Worm (Caenorhabditis elegans) whole organism, mixed stage, embryonic: ENCODE measurements around the gene M02A10.1.
A peak's percentile ranks its signal among the peaks of the same experiment; 100 is the strongest.

Experiments used
- M03D4.4 ChIP-seq: sonication (generic microtip); optimal IDR thresholded peaks from 2 replicates; lab custom pipeline; 2017; ENCODE audit warnings: mild to moderate bottlenecking, missing genetic modification characterization, missing compliant biosample characterization
- bed-3 ChIP-seq: fragments of 200-800 bp; sonication (Bioruptor generic); optimal IDR thresholded peaks from 3 replicates; lab custom pipeline; 2018; ENCODE audit warnings: mild to moderate bottlenecking, missing genetic modification characterization, moderate library complexity, missing compliant biosample characterization
- blmp-1 ChIP-seq: fragments of 150-350 bp; optimal IDR thresholded peaks from 2 replicates; lab custom pipeline; 2014; ENCODE audit warnings: missing biosample characterization, missing genetic modification characterization
- ceh-39 ChIP-seq: fragments of 150-350 bp; optimal IDR thresholded peaks from 2 replicates; lab custom pipeline; 2014; ENCODE audit warnings: missing biosample characterization, missing genetic modification characterization
- ceh-43 ChIP-seq: fragments of 200-800 bp; sonication (Bioruptor generic); optimal IDR thresholded peaks from 2 replicates; lab custom pipeline; 2018; ENCODE audit warnings: mild to moderate bottlenecking, missing genetic modification characterization, moderate library complexity, missing compliant biosample characterization
- ceh-83 ChIP-seq: fragments of 200-800 bp; sonication (Bioruptor generic); optimal IDR thresholded peaks from 2 replicates; lab custom pipeline; 2018; ENCODE audit warnings: mild to moderate bottlenecking, missing genetic modification characterization, missing compliant biosample characterization
- ces-1 ChIP-seq: fragments of 150-350 bp; optimal IDR thresholded peaks from 2 replicates; lab custom pipeline; 2014; ENCODE audit warnings: missing biosample characterization, missing genetic modification reagents, missing genetic modification characterization
- cnd-1 ChIP-seq: fragments of 200-800 bp; sonication (Bioruptor generic); optimal IDR thresholded peaks from 2 replicates; lab custom pipeline; 2018; ENCODE audit warnings: mild to moderate bottlenecking, missing genetic modification characterization, missing compliant biosample characterization
- drap-1 ChIP-seq: fragments of 200-800 bp; sonication (Bioruptor generic); optimal IDR thresholded peaks from 3 replicates; lab custom pipeline; 2018; ENCODE audit warnings: mild to moderate bottlenecking, missing genetic modification characterization, missing compliant biosample characterization
- elt-1 ChIP-seq: sonication (generic microtip); optimal IDR thresholded peaks from 2 replicates; lab custom pipeline; 2017; ENCODE audit warnings: missing genetic modification characterization, mild to moderate bottlenecking, missing compliant biosample characterization, antibody characterized with exemption, moderate library complexity, borderline replicate concordance; ENCODE audit not compliant: insufficient read depth
- elt-3 ChIP-seq: fragments of 150-350 bp; optimal IDR thresholded peaks from 2 replicates; lab custom pipeline; 2014; ENCODE audit warnings: missing biosample characterization, missing genetic modification characterization
- flh-1 ChIP-seq: fragments of 200-800 bp; sonication (Bioruptor generic); optimal IDR thresholded peaks from 2 replicates; lab custom pipeline; 2018; ENCODE audit warnings: mild to moderate bottlenecking, missing genetic modification characterization, moderate library complexity, missing compliant biosample characterization
- ham-2 ChIP-seq: fragments of 200-800 bp; sonication (Bioruptor generic); optimal IDR thresholded peaks from 2 replicates; lab custom pipeline; 2018; ENCODE audit warnings: mild to moderate bottlenecking, missing genetic modification characterization, missing compliant biosample characterization
- hlh-1 ChIP-seq: fragments of 150-350 bp; optimal IDR thresholded peaks from 2 replicates; lab custom pipeline; 2014; ENCODE audit warnings: missing biosample characterization, missing genetic modification reagents, missing genetic modification characterization
- lin-13 ChIP-seq: fragments of 150-350 bp; optimal IDR thresholded peaks from 2 replicates; lab custom pipeline; 2014; ENCODE audit warnings: missing biosample characterization, missing genetic modification characterization
- lin-32 ChIP-seq: fragments of 200-800 bp; sonication (Bioruptor generic); optimal IDR thresholded peaks from 2 replicates; lab custom pipeline; 2018; ENCODE audit warnings: mild to moderate bottlenecking, missing genetic modification characterization, missing compliant biosample characterization
- lsy-2 ChIP-seq: fragments of 150-350 bp; optimal IDR thresholded peaks from 2 replicates; lab custom pipeline; 2014; ENCODE audit warnings: missing biosample characterization, missing genetic modification characterization
- mab-5 ChIP-seq: fragments of 150-350 bp; optimal IDR thresholded peaks from 2 replicates; lab custom pipeline; 2014; ENCODE audit warnings: missing biosample characterization, missing genetic modification characterization
- mep-1 ChIP-seq: fragments of 150-350 bp; optimal IDR thresholded peaks from 2 replicates; lab custom pipeline; 2017; ENCODE audit warnings: missing biosample characterization, missing genetic modification reagents, missing genetic modification characterization, inconsistent platforms
- mls-2 ChIP-seq: sonication (generic microtip); optimal IDR thresholded peaks from 2 replicates; lab custom pipeline; 2016; ENCODE audit warnings: mild to moderate bottlenecking, missing genetic modification characterization, moderate library complexity, missing compliant biosample characterization
- nhr-12 ChIP-seq: fragments of 150-350 bp; optimal IDR thresholded peaks from 2 replicates; lab custom pipeline; 2014; ENCODE audit warnings: missing biosample characterization, missing genetic modification characterization
- nhr-2 ChIP-seq: fragments of 150-350 bp; optimal IDR thresholded peaks from 2 replicates; lab custom pipeline; 2014; ENCODE audit warnings: missing biosample characterization, missing genetic modification characterization
- nhr-237 ChIP-seq: fragments of 150-350 bp; optimal IDR thresholded peaks from 2 replicates; lab custom pipeline; 2014; ENCODE audit warnings: missing biosample characterization, missing genetic modification characterization
- nhr-28 ChIP-seq: fragments of 150-350 bp; optimal IDR thresholded peaks from 2 replicates; lab custom pipeline; 2014; ENCODE audit warnings: missing biosample characterization, missing genetic modification characterization
- nhr-76 ChIP-seq: sonication (generic microtip); optimal IDR thresholded peaks from 2 replicates; lab custom pipeline; 2017; ENCODE audit warnings: missing biosample characterization, missing genetic modification characterization
- pha-4 ChIP-seq: fragments of 150-350 bp; optimal IDR thresholded peaks from 2 replicates; lab custom pipeline; 2018; ENCODE audit warnings: missing biosample characterization, missing genetic modification reagents, missing genetic modification characterization
- sem-2 ChIP-seq: fragments of 200-800 bp; sonication (Bioruptor generic); optimal IDR thresholded peaks from 2 replicates; lab custom pipeline; 2018; ENCODE audit warnings: mild to moderate bottlenecking, missing genetic modification characterization, missing compliant biosample characterization
- snpc-4 ChIP-seq: fragments of 150-350 bp; optimal IDR thresholded peaks from 2 replicates; lab custom pipeline; 2014; ENCODE audit warnings: missing biosample characterization, missing genetic modification characterization
- sptf-1 ChIP-seq: sonication (generic microtip); optimal IDR thresholded peaks from 2 replicates; lab custom pipeline; 2017; ENCODE audit warnings: mild to moderate bottlenecking, missing genetic modification characterization, moderate library complexity, missing compliant biosample characterization
- tbx-8 ChIP-seq: fragments of 200-800 bp; sonication (Bioruptor generic); optimal IDR thresholded peaks from 2 replicates; lab custom pipeline; 2018; ENCODE audit warnings: mild to moderate bottlenecking, missing genetic modification characterization, moderate library complexity, missing compliant biosample characterization
- unc-120 ChIP-seq: sonication (generic microtip); optimal IDR thresholded peaks from 2 replicates; lab custom pipeline; 2017; ENCODE audit warnings: missing genetic modification characterization, missing compliant biosample characterization; ENCODE audit not compliant: poor library complexity, severe bottlenecking
- unc-39 ChIP-seq: fragments of 150-350 bp; optimal IDR thresholded peaks from 2 replicates; lab custom pipeline; 2014; ENCODE audit warnings: missing biosample characterization, missing genetic modification characterization
- unc-62 ChIP-seq: fragments of 150-350 bp; optimal IDR thresholded peaks from 2 replicates; lab custom pipeline; 2014; ENCODE audit warnings: missing biosample characterization, missing genetic modification reagents, missing genetic modification characterization
- zip-8 ChIP-seq: fragments of 150-350 bp; optimal IDR thresholded peaks from 2 replicates; lab custom pipeline; 2014; ENCODE audit warnings: missing biosample characterization, missing genetic modification characterization
- ztf-11 ChIP-seq: fragments of 150-350 bp; optimal IDR thresholded peaks from 2 replicates; lab custom pipeline; 2014; ENCODE audit warnings: missing biosample characterization, missing genetic modification characterization

M02A10.1 gene

DNA sequence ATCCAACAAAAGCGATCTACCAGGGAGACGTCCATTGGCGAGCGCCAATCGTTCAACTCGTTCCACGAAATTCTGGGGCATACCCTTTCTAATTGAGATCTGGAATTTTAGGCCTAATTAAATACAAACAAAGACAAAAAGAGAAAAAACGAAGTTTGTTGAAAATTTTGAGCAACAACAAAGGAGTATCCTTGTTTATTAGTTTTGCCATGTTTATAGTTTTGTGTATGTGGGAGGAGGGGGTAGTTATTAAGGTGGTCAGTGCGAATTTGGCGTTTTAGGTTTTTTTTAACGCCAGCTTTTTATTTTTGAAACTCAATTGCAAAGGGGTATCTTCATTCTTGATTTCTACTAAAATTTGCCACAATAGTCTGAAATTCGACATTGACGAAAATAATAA is 7.8 kb downstream of the M02A10.1 start, which contains the start of gene irk-2:
TSS of gene irk-2 (minus strand) at position 101 of the 400 bp plus-strand sequence.
- no peak for TF ChIP-seq nhr-76 (tag; lab: Kevin White, UChicago)
- TF ChIP-seq nhr-237 (tag; lab: Kevin White, UChicago): no peak
- TF ChIP-seq bed-3 (GFP tag; lab: Kevin White, UChicago): no peak
- no peak for TF ChIP-seq elt-1 (tag; lab: Kevin White, UChicago)
- TF ChIP-seq blmp-1: no peak
- no peak for TF ChIP-seq elt-3 (tag; lab: Kevin White, UChicago)
- no peak for TF ChIP-seq tbx-8 (GFP tag; lab: Kevin White, UChicago)

DNA sequence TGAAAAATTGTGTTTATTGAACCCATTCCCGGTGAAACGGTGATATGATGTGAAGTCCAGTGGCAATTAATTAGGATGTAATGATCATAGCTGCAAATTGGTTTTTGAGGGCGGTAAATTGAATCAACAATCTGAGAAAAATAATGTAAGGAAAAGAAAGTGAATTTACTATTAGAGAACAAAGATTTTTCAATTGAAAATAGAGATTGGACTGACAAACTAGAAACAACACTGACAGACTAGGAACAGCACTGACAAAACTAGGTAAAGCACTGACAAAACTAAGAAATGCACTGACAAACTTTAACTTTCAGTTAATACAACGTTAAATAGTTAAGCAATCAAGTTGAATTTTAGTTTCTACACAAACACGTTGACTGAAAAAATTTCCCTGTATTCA is 19.3 kb downstream of the M02A10.1 start, which contains the start of gene sli-1:
TSS of gene sli-1 (minus strand) at position 101 of the 400 bp plus-strand sequence.
- no peak for TF ChIP-seq bed-3 (GFP tag; lab: Kevin White, UChicago)
- TF ChIP-seq mep-1 (tag; lab: Kevin White, UChicago): no peak
- TF ChIP-seq sem-2: no peak
- no peak for TF ChIP-seq zip-8 (tag; lab: Kevin White, UChicago)
- TF ChIP-seq ztf-11 (tag; lab: Kevin White, UChicago): no peak
- no peak for TF ChIP-seq flh-1 (GFP tag; lab: Kevin White, UChicago)
- TF ChIP-seq ceh-39 (tag; lab: Kevin White, UChicago): no peak
- no peak for TF ChIP-seq M03D4.4 (tag; lab: Kevin White, UChicago)
- no peak for TF ChIP-seq hlh-1
- TF ChIP-seq nhr-2 (tag; lab: Kevin White, UChicago): no peak
- TF ChIP-seq ces-1 (GFP tag; lab: Kevin White, UChicago): no peak
- no peak for TF ChIP-seq elt-3 (tag; lab: Kevin White, UChicago)
- TF ChIP-seq tbx-8 (GFP tag; lab: Kevin White, UChicago): no peak
- no peak for TF ChIP-seq drap-1 (GFP tag; lab: Kevin White, UChicago)
- no peak for TF ChIP-seq unc-62

ce11 chrX:726295-726694 is 19.7 kb downstream of the M02A10.1 start:
- TF ChIP-seq M03D4.4 (tag; lab: Kevin White, UChicago): no peak
- TF ChIP-seq cnd-1: no peak
- TF ChIP-seq zip-8 (tag; lab: Kevin White, UChicago): no peak
- TF ChIP-seq drap-1 (GFP tag; lab: Kevin White, UChicago): no peak
- no peak for TF ChIP-seq elt-1 (tag; lab: Kevin White, UChicago)
- TF ChIP-seq tbx-8 (GFP tag; lab: Kevin White, UChicago): no peak
- TF ChIP-seq ceh-39 (tag; lab: Kevin White, UChicago): no peak
- TF ChIP-seq ceh-43: no peak
- TF ChIP-seq unc-39: no peak
- no peak for TF ChIP-seq lsy-2 (tag; lab: Kevin White, UChicago)
- TF ChIP-seq snpc-4 (tag; lab: Kevin White, UChicago): no peak

ce11 chrX:727737-728136 is 21.1 kb downstream of the M02A10.1 start:
- no peak for TF ChIP-seq lin-32 (GFP tag; lab: Kevin White, UChicago)
- TF ChIP-seq drap-1 (GFP tag; lab: Kevin White, UChicago): peak; percentile 62
- TF ChIP-seq nhr-2 (tag; lab: Kevin White, UChicago): peak; percentile 53
- no peak for TF ChIP-seq snpc-4 (tag; lab: Kevin White, UChicago)
- TF ChIP-seq sptf-1: peak; percentile 57
- TF ChIP-seq lin-13 (tag; lab: Kevin White, UChicago): peak; percentile 75
- no peak for TF ChIP-seq tbx-8 (GFP tag; lab: Kevin White, UChicago)
- no peak for TF ChIP-seq blmp-1
- TF ChIP-seq nhr-76 (tag; lab: Kevin White, UChicago): no peak
- TF ChIP-seq unc-120: peak; percentile 99
- peak; percentile 60 for TF ChIP-seq mep-1 (tag; lab: Kevin White, UChicago)
- peak; percentile 99 for TF ChIP-seq ces-1 (GFP tag; lab: Kevin White, UChicago)
- peak; percentile 56 for TF ChIP-seq lsy-2 (tag; lab: Kevin White, UChicago)
- peak; percentile 21 for TF ChIP-seq mab-5 (tag; lab: Kevin White, UChicago)
- peak; percentile 9 for TF ChIP-seq ceh-83 (GFP tag; lab: Kevin White, UChicago)
- TF ChIP-seq flh-1 (GFP tag; lab: Kevin White, UChicago): no peak
- no peak for TF ChIP-seq bed-3 (GFP tag; lab: Kevin White, UChicago)
- TF ChIP-seq sem-2: no peak
- TF ChIP-seq cnd-1: peak; percentile 47
- peak; percentile 91 for TF ChIP-seq pha-4 (tag; lab: Kevin White, UChicago)
- peak; percentile 77 for TF ChIP-seq unc-62
- no peak for TF ChIP-seq nhr-237 (tag; lab: Kevin White, UChicago)
- TF ChIP-seq ztf-11 (tag; lab: Kevin White, UChicago): no peak
- peak; percentile 49 for TF ChIP-seq mls-2 (tag; lab: Kevin White, UChicago)
- TF ChIP-seq nhr-12 (tag; lab: Kevin White, UChicago): no peak
- TF ChIP-seq ham-2 (GFP tag; lab: Kevin White, UChicago): no peak
- no peak for TF ChIP-seq M03D4.4 (tag; lab: Kevin White, UChicago)
- TF ChIP-seq unc-39: no peak
- no peak for TF ChIP-seq nhr-28 (tag; lab: Kevin White, UChicago)
- no peak for TF ChIP-seq zip-8 (tag; lab: Kevin White, UChicago)
- TF ChIP-seq hlh-1: peak; percentile 7
- TF ChIP-seq ceh-39 (tag; lab: Kevin White, UChicago): peak; percentile 89
- TF ChIP-seq elt-3 (tag; lab: Kevin White, UChicago): no peak
- no peak for TF ChIP-seq elt-1 (tag; lab: Kevin White, UChicago)
- TF ChIP-seq ceh-43: no peak
- TF ChIP-seq, all 35 proteins: peak for 16
